Worm (Caenorhabditis elegans) whole organism, young adult: Measurements from ENCODE around the gene fzo-1.

Experiments
- B0019.2 ChIP-seq: fragments of 200-800 bp; sonication (Bioruptor generic); conservative IDR thresholded peaks from 2 replicates; pipeline ENCODE4 v1.3.6; 2022; ENCODE audit warnings: missing genetic modification reagents, missing genetic modification characterization, missing compliant biosample characterization
- B0261.1 ChIP-seq: sonication (generic microtip); optimal IDR thresholded peaks from 2 replicates; lab custom pipeline; 2016; ENCODE audit warnings: mild to moderate bottlenecking, missing genetic modification characterization, moderate library complexity, missing compliant biosample characterization
- C06A6.2 ChIP-seq: fragments of 200-800 bp; sonication (Bioruptor generic); conservative IDR thresholded peaks from 2 replicates; pipeline ENCODE4 v1.3.6; 2022; ENCODE audit warnings: missing genetic modification characterization, missing compliant biosample characterization
- F37B4.10 ChIP-seq: fragments of 200-800 bp; sonication (Bioruptor generic); IDR thresholded peaks from 2 replicates; pipeline ENCODE4 v1.3.6; 2022; ENCODE audit warnings: missing genetic modification characterization, missing compliant biosample characterization
- F39B2.1 ChIP-seq: fragments of 200-800 bp; sonication (Bioruptor generic); IDR thresholded peaks from 2 replicates; pipeline ENCODE4 v1.3.6; 2022; ENCODE audit warnings: missing genetic modification reagents, missing genetic modification characterization, missing compliant biosample characterization
- F55B11.4 ChIP-seq: sonication (generic microtip); optimal IDR thresholded peaks from 2 replicates; lab custom pipeline; 2016; ENCODE audit warnings: missing compliant biosample characterization, missing genetic modification characterization, borderline replicate concordance; ENCODE audit not compliant: insufficient read depth
- F57C9.4 ChIP-seq: sonication (generic microtip); optimal IDR thresholded peaks from 2 replicates; lab custom pipeline; 2017; ENCODE audit warnings: mild to moderate bottlenecking, missing genetic modification characterization, missing compliant biosample characterization
- K11D2.4 ChIP-seq: fragments of 200-800 bp; sonication (Bioruptor generic); IDR thresholded peaks from 2 replicates; pipeline ENCODE4 v1.3.6; 2022; ENCODE audit warnings: missing genetic modification reagents, missing genetic modification characterization, missing compliant biosample characterization
- T07F8.4 ChIP-seq: sonication (generic microtip); optimal IDR thresholded peaks from 2 replicates; lab custom pipeline; 2016; ENCODE audit warnings: mild to moderate bottlenecking, missing genetic modification characterization, moderate library complexity, missing compliant biosample characterization
- akir-1 ChIP-seq: fragments of 200-800 bp; sonication (Bioruptor generic); optimal IDR thresholded peaks from 2 replicates; lab custom pipeline; 2018; ENCODE audit warnings: mild to moderate bottlenecking, missing genetic modification characterization, moderate library complexity, missing compliant biosample characterization
- atf-7 ChIP-seq: sonication (generic microtip); optimal IDR thresholded peaks from 2 replicates; lab custom pipeline; 2017; ENCODE audit warnings: mild to moderate bottlenecking, missing genetic modification characterization, missing compliant biosample characterization
- attf-3 ChIP-seq: fragments of 200-800 bp; sonication (Bioruptor generic); conservative IDR thresholded peaks from 2 replicates; pipeline ENCODE4 v1.3.6; 2022; ENCODE audit warnings: missing genetic modification reagents, missing genetic modification characterization, missing compliant biosample characterization
- chd-7 ChIP-seq: sonication (generic microtip); optimal IDR thresholded peaks from 2 replicates; lab custom pipeline; 2016; ENCODE audit warnings: mild to moderate bottlenecking, missing genetic modification characterization, moderate library complexity, missing compliant biosample characterization
- die-1 ChIP-seq: sonication (generic microtip); optimal IDR thresholded peaks from 2 replicates; lab custom pipeline; 2016; ENCODE audit warnings: missing genotype, mild to moderate bottlenecking, missing genetic modification characterization, missing compliant biosample characterization
- dpff-1 ChIP-seq: sonication (generic microtip); optimal IDR thresholded peaks from 2 replicates; lab custom pipeline; 2017; ENCODE audit warnings: mild to moderate bottlenecking, missing genetic modification characterization, missing compliant biosample characterization
- egrh-3 ChIP-seq: fragments of 200-800 bp; sonication (Bioruptor generic); IDR thresholded peaks from 2 replicates; pipeline ENCODE4 v1.3.6; 2022; ENCODE audit warnings: missing genetic modification reagents, missing genetic modification characterization, missing compliant biosample characterization
- ets-4 ChIP-seq: fragments of 200-800 bp; sonication (Bioruptor generic); optimal IDR thresholded peaks from 2 replicates; lab custom pipeline; 2018; ENCODE audit warnings: mild to moderate bottlenecking, missing genetic modification characterization, missing compliant biosample characterization
- him-1 ChIP-seq: sonication (generic microtip); optimal IDR thresholded peaks from 2 replicates; lab custom pipeline; 2016; ENCODE audit warnings: missing genotype, missing genetic modification reagents, missing genetic modification characterization, missing compliant biosample characterization
- hlh-26 ChIP-seq: fragments of 200-800 bp; sonication (Bioruptor generic); conservative IDR thresholded peaks from 2 replicates; pipeline ENCODE4 v1.3.6; 2022; ENCODE audit warnings: missing genetic modification reagents, missing genetic modification characterization, missing compliant biosample characterization
- hmg-1.2 ChIP-seq: fragments of 200-800 bp; sonication (Bioruptor generic); IDR thresholded peaks from 2 replicates; pipeline ENCODE4 v1.3.6; 2022; ENCODE audit warnings: missing genetic modification reagents, missing genetic modification characterization, missing compliant biosample characterization
- hrde-1 ChIP-seq: sonication (generic microtip); optimal IDR thresholded peaks from 2 replicates; lab custom pipeline; 2016; ENCODE audit warnings: missing genetic modification characterization, mild to moderate bottlenecking, missing compliant biosample characterization, moderate library complexity, missing genotype, missing genetic modification reagents, borderline replicate concordance
- lin-35 ChIP-seq, 3 experiments: fragments of 150-350 bp in 2 of 3; sonication (generic microtip) in 1 of 3; optimal IDR thresholded peaks; 2 replicates each; lab custom pipeline; 2014 to 2018; ENCODE audit warnings: missing biosample characterization in 3 of 3, missing genetic modification characterization in 3 of 3, missing genetic modification reagents in 3 of 3
- lin-40 ChIP-seq: sonication (generic microtip); optimal IDR thresholded peaks from 2 replicates; lab custom pipeline; 2016; ENCODE audit warnings: missing genetic modification characterization, mild to moderate bottlenecking, missing compliant biosample characterization, missing genotype, missing genetic modification reagents
- lin-54 ChIP-seq: fragments of 200-800 bp; sonication (Bioruptor generic); optimal IDR thresholded peaks from 2 replicates; lab custom pipeline; 2018; ENCODE audit warnings: mild to moderate bottlenecking, missing genetic modification characterization, missing compliant biosample characterization
- lsy-27 ChIP-seq: sonication (generic microtip); optimal IDR thresholded peaks from 2 replicates; lab custom pipeline; 2017; ENCODE audit warnings: missing genetic modification characterization, mild to moderate bottlenecking, missing compliant biosample characterization, antibody characterized with exemption, missing genotype, borderline replicate concordance; ENCODE audit not compliant: insufficient read depth
- madf-10 ChIP-seq: sonication (generic microtip); optimal IDR thresholded peaks from 2 replicates; lab custom pipeline; 2016; ENCODE audit warnings: mild to moderate bottlenecking, missing genetic modification characterization, missing compliant biosample characterization
- mxl-1 ChIP-seq: sonication (generic microtip); optimal IDR thresholded peaks from 2 replicates; lab custom pipeline; 2016; ENCODE audit warnings: missing genetic modification characterization, missing compliant biosample characterization
- nfya-2 ChIP-seq: fragments of 200-800 bp; sonication (Bioruptor generic); IDR thresholded peaks from 2 replicates; pipeline ENCODE4 v1.3.6; 2022; ENCODE audit warnings: missing genetic modification reagents, missing genetic modification characterization, missing compliant biosample characterization
- nfyb-1 ChIP-seq: fragments of 200-800 bp; sonication (Bioruptor generic); IDR thresholded peaks from 2 replicates; pipeline ENCODE4 v1.3.6; 2022; ENCODE audit warnings: missing genetic modification reagents, missing genetic modification characterization, missing compliant biosample characterization
- nhr-80 ChIP-seq: sonication (generic microtip); optimal IDR thresholded peaks from 2 replicates; lab custom pipeline; 2016; ENCODE audit warnings: missing genetic modification characterization, missing compliant biosample characterization
- repo-1 ChIP-seq: sonication (generic microtip); optimal IDR thresholded peaks from 2 replicates; lab custom pipeline; 2017; ENCODE audit warnings: mild to moderate bottlenecking, missing genetic modification characterization, missing compliant biosample characterization
- rpc-1 ChIP-seq, 2 experiments: fragments of 150-350 bp in 1 of 2; sonication (generic microtip) in 1 of 2; optimal IDR thresholded peaks; 2 replicates each; lab custom pipeline; 2014 to 2018; ENCODE audit warnings: missing biosample characterization in 1 of 2, missing genetic modification characterization in 1 of 2, missing genetic modification reagents in 1 of 2, missing genotype in 1 of 2
- sdz-38 ChIP-seq: sonication (generic microtip); optimal IDR thresholded peaks from 2 replicates; lab custom pipeline; 2016; ENCODE audit warnings: missing genotype, missing genetic modification characterization, missing compliant biosample characterization
- sea-2 ChIP-seq: fragments of 200-800 bp; sonication (Bioruptor generic); IDR thresholded peaks from 2 replicates; pipeline ENCODE4 v1.3.6; 2022; ENCODE audit warnings: missing genetic modification characterization, missing compliant biosample characterization
- somi-1 ChIP-seq: fragments of 200-800 bp; sonication (Bioruptor generic); optimal IDR thresholded peaks from 2 replicates; lab custom pipeline; 2018; ENCODE audit warnings: mild to moderate bottlenecking, missing genetic modification characterization, missing compliant biosample characterization
- tlf-1 ChIP-seq: fragments of 200-800 bp; sonication (Bioruptor generic); optimal IDR thresholded peaks from 2 replicates; lab custom pipeline; 2018; ENCODE audit warnings: mild to moderate bottlenecking, missing genetic modification characterization, missing compliant biosample characterization
- ztf-6 ChIP-seq: fragments of 200-800 bp; sonication (Bioruptor generic); IDR thresholded peaks from 2 replicates; pipeline ENCODE4 v1.3.6; 2022; ENCODE audit warnings: missing genetic modification reagents, missing genetic modification characterization, missing compliant biosample characterization

The fzo-1 gene

DNA sequence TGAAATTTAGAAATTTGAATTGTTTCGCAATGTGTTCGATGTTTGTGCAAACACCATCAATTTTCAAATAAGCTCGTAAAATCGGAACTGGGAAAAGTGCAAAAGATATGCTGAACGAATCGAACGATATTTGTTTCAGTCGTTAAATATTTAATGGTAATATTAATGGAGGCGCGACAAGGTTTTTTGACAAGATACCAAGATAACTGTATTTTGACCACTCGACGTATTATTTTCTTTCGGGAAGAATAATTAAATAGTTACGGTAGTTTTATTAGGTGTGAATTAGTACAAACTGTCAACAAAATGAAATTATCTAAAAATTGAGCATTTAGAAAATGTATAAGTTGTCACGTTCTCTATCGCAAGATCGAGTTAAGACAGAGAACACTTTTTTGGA lies 31.7 kb downstream of the fzo-1 start:
- TF ChIP-seq sdz-38 (tag; lab: Kevin White, UChicago) (no peak), nfyb-1 (no peak), nfya-2 (no peak), egrh-3 (no peak), hmg-1.2 (GFP tag; lab: Robert Waterston, UW) (no peak), B0019.2 (GFP tag; lab: Robert Waterston, UW) (no peak), lin-54 (no peak), lin-35 (GFP tag; optimal IDR thresholded peaks at IDR 0.05; lab: Kevin White, UChicago) (no peak), hlh-26 (GFP tag; lab: Robert Waterston, UW) (no peak), attf-3 (GFP tag; lab: Robert Waterston, UW) (no peak), ets-4 (GFP tag; lab: Kevin White, UChicago) (no peak), lsy-27 (tag; lab: Kevin White, UChicago) (no peak), dpff-1 (no peak), F39B2.1 (GFP tag; lab: Robert Waterston, UW) (no peak), ztf-6 (no peak), repo-1 (tag; lab: Kevin White, UChicago) (no peak), akir-1 (GFP tag; lab: Kevin White, UChicago) (no peak), somi-1 (no peak), atf-7 (tag; lab: Kevin White, UChicago) (no peak), tlf-1 (GFP tag; lab: Kevin White, UChicago) (no peak)

DNA sequence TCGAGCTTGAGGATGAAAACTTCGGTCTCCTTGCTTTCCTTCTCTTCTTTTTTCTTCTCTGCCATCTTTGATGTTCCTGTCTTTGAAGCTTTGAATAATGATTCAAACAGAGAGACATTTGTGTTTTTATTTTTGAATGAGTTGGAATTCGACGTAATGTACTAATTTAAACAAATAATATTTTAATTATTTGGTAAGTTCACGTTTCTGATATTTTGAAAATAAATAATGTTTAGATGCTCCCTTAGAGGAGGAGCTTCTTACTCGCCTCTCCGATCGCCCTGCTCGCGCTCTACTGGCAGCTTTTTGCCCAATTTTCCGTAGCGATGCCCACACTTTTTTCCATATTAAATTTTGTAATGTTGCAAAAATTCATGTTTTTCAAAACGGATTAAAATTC lies 34.9 kb downstream of the fzo-1 start, which contains the start of the genes K05F1.9 and K05F1.1:
Gene K05F1.9, minus strand, starts transcription at position 101 of the 400 bp plus-strand sequence.
Gene K05F1.1, plus strand, starts transcription at position 308 of the 400 bp plus-strand sequence.
- TF ChIP-seq K11D2.4 (GFP tag; lab: Robert Waterston, UW) (no peak), atf-7 (tag; lab: Kevin White, UChicago) (no peak), die-1 (no peak), F57C9.4 (tag; lab: Kevin White, UChicago) (no peak), lin-40 (tag; lab: Kevin White, UChicago) (no peak), chd-7 (no peak), B0261.1 (no peak), rpc-1 (optimal IDR thresholded peaks at IDR 0.05; lab: Kevin White, UChicago) (no peak), rpc-1 (tag; optimal IDR thresholded peaks at IDR 0.05; lab: Kevin White, UChicago) (no peak), somi-1 (no peak), C06A6.2 (GFP tag; lab: Robert Waterston, UW) (no peak)

DNA sequence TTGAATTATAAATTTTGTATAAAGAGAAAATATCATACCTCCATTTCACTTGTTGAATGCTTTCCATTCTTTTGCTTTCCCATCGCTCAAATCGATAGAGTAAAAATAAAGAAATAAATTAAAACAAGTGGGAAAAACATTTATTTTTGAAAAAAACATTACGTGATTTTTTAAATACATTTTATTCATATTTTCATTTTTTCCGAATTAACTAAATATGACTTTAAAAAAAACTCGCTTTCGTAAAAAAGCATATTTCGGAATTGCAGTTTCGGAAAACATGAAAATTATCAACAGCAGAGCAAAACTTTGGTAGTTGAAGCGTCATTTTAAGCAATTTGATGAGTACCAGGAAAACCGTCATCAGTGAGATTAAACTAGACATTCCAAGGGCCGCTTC lies 36.5 kb downstream of the fzo-1 start, which contains the start of gene K05F1.8:
Gene K05F1.8, minus strand, starts transcription at position 101 of the 400 bp plus-strand sequence.
- TF ChIP-seq F37B4.10 (GFP tag; lab: Robert Waterston, UW) (no peak), nhr-80 (no peak), hlh-26 (GFP tag; lab: Robert Waterston, UW) (no peak), sdz-38 (tag; lab: Kevin White, UChicago) (no peak), lin-40 (tag; lab: Kevin White, UChicago) (no peak), lin-35 (GFP tag; optimal IDR thresholded peaks at IDR 0.05; lab: Kevin White, UChicago) (no peak), T07F8.4 (tag; lab: Kevin White, UChicago) (no peak), hrde-1 (tag; lab: Kevin White, UChicago) (no peak), madf-10 (no peak), him-1 (tag; lab: Kevin White, UChicago) (no peak), sea-2 (GFP tag; lab: Robert Waterston, UW) (no peak), F55B11.4 (tag; lab: Kevin White, UChicago) (no peak), repo-1 (tag; lab: Kevin White, UChicago) (no peak), mxl-1 (tag; lab: Kevin White, UChicago) (no peak), chd-7 (no peak)
